Worm (Caenorhabditis elegans) whole organism, L4 larva: Measurements from ENCODE around the gene Y53G8AR.6.

Experiments
- D1046.2 ChIP-seq: fragments of 200-800 bp; sonication (Bioruptor generic); IDR thresholded peaks from 2 replicates; pipeline ENCODE4 v1.3.6; 2022; ENCODE audit warnings: missing genetic modification characterization, missing compliant biosample characterization
- F44E2.7 ChIP-seq: fragments of 200-800 bp; sonication (Bioruptor generic); IDR thresholded peaks from 2 replicates; pipeline ENCODE4 v2.1.2; 2022; ENCODE audit warnings: missing genetic modification characterization, missing compliant biosample characterization
- R02D3.7 ChIP-seq: fragments of 150-350 bp; sonication (generic microtip); optimal IDR thresholded peaks from 3 replicates; lab custom pipeline; 2014; ENCODE audit warnings: missing biosample characterization, missing genetic modification characterization
- T20F7.1 ChIP-seq: fragments of 200-800 bp; sonication (Bioruptor generic); optimal IDR thresholded peaks from 2 replicates; lab custom pipeline; 2018; ENCODE audit warnings: mild to moderate bottlenecking, missing genetic modification characterization, missing compliant biosample characterization
- T26A8.4 ChIP-seq: fragments of 200-800 bp; sonication (Bioruptor generic); IDR thresholded peaks from 2 replicates; pipeline ENCODE4 v1.3.6; 2022; ENCODE audit warnings: missing genetic modification characterization, missing compliant biosample characterization
- Y105C5A.15 ChIP-seq: fragments of 200-800 bp; sonication (Bioruptor generic); IDR thresholded peaks from 2 replicates; pipeline ENCODE4 v1.3.6; 2022; ENCODE audit warnings: missing genetic modification characterization, missing compliant biosample characterization
- Y5F2A.4 ChIP-seq: fragments of 200-800 bp; sonication (Bioruptor generic); optimal IDR thresholded peaks from 2 replicates; lab custom pipeline; 2018; ENCODE audit warnings: mild to moderate bottlenecking, missing genetic modification characterization, missing compliant biosample characterization
- ZK337.2 ChIP-seq: fragments of 200-800 bp; sonication (Bioruptor generic); IDR thresholded peaks from 2 replicates; pipeline ENCODE4 v1.3.6; 2022; ENCODE audit warnings: missing genetic modification reagents, missing genetic modification characterization, missing compliant biosample characterization
- arid-1 ChIP-seq: fragments of 200-800 bp; sonication (Bioruptor generic); conservative IDR thresholded peaks from 2 replicates; pipeline ENCODE4 v1.3.6; 2022; ENCODE audit warnings: missing genetic modification reagents, missing genetic modification characterization, missing compliant biosample characterization
- attf-4 ChIP-seq: sonication (generic microtip); optimal IDR thresholded peaks from 3 replicates; lab custom pipeline; 2017; ENCODE audit warnings: missing biosample characterization, missing genetic modification characterization
- ceh-20 ChIP-seq: fragments of 200-800 bp; sonication (Bioruptor generic); IDR thresholded peaks from 2 replicates; pipeline ENCODE4 v1.3.6; 2022; ENCODE audit warnings: missing genetic modification reagents, missing genetic modification characterization, missing compliant biosample characterization
- ceh-44 ChIP-seq: fragments of 200-800 bp; sonication (Bioruptor generic); IDR thresholded peaks from 2 replicates; pipeline ENCODE4 v1.3.6; 2022; ENCODE audit warnings: missing genetic modification reagents, missing genetic modification characterization, missing compliant biosample characterization
- ceh-62 ChIP-seq: sonication (generic microtip); optimal IDR thresholded peaks from 2 replicates; lab custom pipeline; 2017; ENCODE audit warnings: missing biosample characterization, missing genetic modification characterization
- ceh-82 ChIP-seq: sonication (generic microtip); optimal IDR thresholded peaks from 2 replicates; lab custom pipeline; 2017; ENCODE audit warnings: missing biosample characterization, missing genetic modification characterization
- ces-1 ChIP-seq: fragments of 150-350 bp; sonication (generic microtip); optimal IDR thresholded peaks from 4 replicates; lab custom pipeline; 2014; ENCODE audit warnings: missing biosample characterization, missing genetic modification reagents, missing genetic modification characterization
- daf-12 ChIP-seq: fragments of 150-350 bp; optimal IDR thresholded peaks from 2 replicates; lab custom pipeline; 2014; ENCODE audit warnings: missing biosample characterization, missing genetic modification reagents, missing genetic modification characterization
- daf-16 ChIP-seq, 3 experiments: sonication (generic microtip); optimal IDR thresholded peaks; 2 replicates each; lab custom pipeline; 2016 to 2017; ENCODE audit warnings: missing genetic modification characterization in 3 of 3, missing genetic modification reagents in 3 of 3, mild to moderate bottlenecking in 2 of 3, missing compliant biosample characterization in 2 of 3, missing biosample characterization in 1 of 3, moderate library complexity in 1 of 3
- dmd-6 ChIP-seq: fragments of 200-800 bp; sonication (Bioruptor generic); IDR thresholded peaks from 2 replicates; pipeline ENCODE4 v1.3.6; 2022; ENCODE audit warnings: missing genetic modification reagents, missing genetic modification characterization, missing compliant biosample characterization
- dmd-8 ChIP-seq: fragments of 200-800 bp; sonication (Bioruptor generic); IDR thresholded peaks from 2 replicates; pipeline ENCODE4 v1.3.6; 2022; ENCODE audit warnings: missing genetic modification characterization, missing compliant biosample characterization
- dmd-9 ChIP-seq: fragments of 200-800 bp; sonication (Bioruptor generic); IDR thresholded peaks from 2 replicates; pipeline ENCODE4 v1.3.6; 2022; ENCODE audit warnings: missing genetic modification reagents, missing genetic modification characterization, missing compliant biosample characterization
- dpl-1 ChIP-seq: fragments of 150-350 bp; optimal IDR thresholded peaks from 2 replicates; lab custom pipeline; 2014; ENCODE audit warnings: missing biosample characterization, missing genetic modification reagents, missing genetic modification characterization
- egl-27 ChIP-seq: sonication (generic microtip); optimal IDR thresholded peaks from 3 replicates; lab custom pipeline; 2017; ENCODE audit warnings: missing biosample characterization, missing genetic modification reagents, missing genetic modification characterization
- egl-43 ChIP-seq: fragments of 200-800 bp; sonication (Bioruptor generic); IDR thresholded peaks from 2 replicates; pipeline ENCODE4 v1.3.6; 2022; ENCODE audit warnings: missing genetic modification reagents, missing genetic modification characterization, missing compliant biosample characterization
- hif-1 ChIP-seq, 2 experiments: sonication (generic microtip); optimal IDR thresholded peaks; 2 replicates each; lab custom pipeline; 2016 to 2017; ENCODE audit warnings: missing compliant biosample characterization in 2 of 2, missing genetic modification characterization in 2 of 2, missing genetic modification reagents in 2 of 2, missing genotype in 2 of 2, mild to moderate bottlenecking in 1 of 2
- jun-1 ChIP-seq: fragments of 150-350 bp; optimal IDR thresholded peaks from 2 replicates; lab custom pipeline; 2014; ENCODE audit warnings: missing biosample characterization, missing genetic modification reagents, missing genetic modification characterization
- lim-7 ChIP-seq: fragments of 200-800 bp; sonication (Bioruptor generic); IDR thresholded peaks from 2 replicates; pipeline ENCODE4 v1.3.6; 2022; ENCODE audit warnings: missing genetic modification characterization, missing compliant biosample characterization
- lsy-2 ChIP-seq, 2 experiments: fragments of 150-350 bp in 1 of 2; sonication (generic microtip) in 1 of 2; optimal IDR thresholded peaks; 2 replicates each; lab custom pipeline; 2014 to 2017; ENCODE audit warnings: missing biosample characterization in 2 of 2, missing genetic modification characterization in 2 of 2
- madf-9 ChIP-seq: fragments of 200-800 bp; sonication (Bioruptor generic); conservative IDR thresholded peaks from 2 replicates; pipeline ENCODE4 v1.3.6; 2022; ENCODE audit warnings: missing genetic modification reagents, missing genetic modification characterization, missing compliant biosample characterization
- mdl-1 ChIP-seq, 2 experiments: fragments of 150-350 bp in 1 of 2; sonication (generic microtip) in 1 of 2; optimal IDR thresholded peaks; 2 replicates each; lab custom pipeline; 2014 to 2017; ENCODE audit warnings: missing biosample characterization in 2 of 2, missing genetic modification characterization in 2 of 2
- mxl-3 ChIP-seq: fragments of 200-800 bp; sonication (Bioruptor generic); optimal IDR thresholded peaks from 2 replicates; lab custom pipeline; 2018; ENCODE audit warnings: mild to moderate bottlenecking, missing genetic modification characterization, missing compliant biosample characterization
- nhr-10 ChIP-seq: fragments of 150-350 bp; optimal IDR thresholded peaks from 2 replicates; lab custom pipeline; 2014; ENCODE audit warnings: missing biosample characterization, missing genetic modification characterization
- nhr-111 ChIP-seq: fragments of 200-800 bp; sonication (Bioruptor generic); optimal IDR thresholded peaks from 2 replicates; lab custom pipeline; 2018; ENCODE audit warnings: mild to moderate bottlenecking, missing genetic modification characterization, missing compliant biosample characterization
- nhr-237 ChIP-seq: sonication (generic microtip); optimal IDR thresholded peaks from 2 replicates; lab custom pipeline; 2017; ENCODE audit warnings: missing biosample characterization, missing genetic modification characterization
- nhr-25 ChIP-seq: sonication (generic microtip); optimal IDR thresholded peaks from 2 replicates; lab custom pipeline; 2017; ENCODE audit warnings: missing genetic modification characterization, mild to moderate bottlenecking, missing compliant biosample characterization, antibody characterized with exemption, moderate library complexity, borderline replicate concordance; ENCODE audit not compliant: insufficient read depth
- nhr-48 ChIP-seq: sonication (generic microtip); optimal IDR thresholded peaks from 2 replicates; lab custom pipeline; 2016; ENCODE audit warnings: mild to moderate bottlenecking, missing genetic modification characterization, missing compliant biosample characterization
- nhr-77 ChIP-seq: fragments of 150-350 bp; optimal IDR thresholded peaks from 2 replicates; lab custom pipeline; 2014; ENCODE audit warnings: missing biosample characterization, missing genetic modification characterization
- pha-4 ChIP-seq, 2 experiments: fragments of 150-350 bp in 1 of 2; fragments of 200-800 bp in 1 of 2; sonication (Bioruptor generic) in 1 of 2; IDR thresholded peaks in 1 of 2; optimal IDR thresholded peaks in 1 of 2; 2 replicates each; pipeline versions ENCODE4 v1.3.6 to Lab custom; 2014 to 2022; ENCODE audit warnings: missing genetic modification characterization in 2 of 2, missing genetic modification reagents in 2 of 2, missing biosample characterization in 1 of 2, missing compliant biosample characterization in 1 of 2
- rbr-2 ChIP-seq: sonication (generic microtip); optimal IDR thresholded peaks from 2 replicates; lab custom pipeline; 2016; ENCODE audit warnings: missing genotype, missing genetic modification characterization, missing compliant biosample characterization
- saeg-2 ChIP-seq: fragments of 200-800 bp; sonication (Bioruptor generic); IDR thresholded peaks from 2 replicates; pipeline ENCODE4 v1.3.6; 2022; ENCODE audit warnings: missing genetic modification reagents, missing genetic modification characterization, missing compliant biosample characterization
- skn-1 ChIP-seq: fragments of 150-350 bp; optimal IDR thresholded peaks from 2 replicates; lab custom pipeline; 2014; ENCODE audit warnings: missing biosample characterization, missing genetic modification characterization
- snpc-4 ChIP-seq: fragments of 150-350 bp; optimal IDR thresholded peaks from 2 replicates; lab custom pipeline; 2014; ENCODE audit warnings: missing biosample characterization, missing genetic modification characterization
- spr-1 ChIP-seq: sonication (generic microtip); optimal IDR thresholded peaks from 2 replicates; lab custom pipeline; 2016; ENCODE audit warnings: mild to moderate bottlenecking, missing genetic modification characterization, missing compliant biosample characterization
- tra-1 ChIP-seq: fragments of 200-800 bp; sonication (Bioruptor generic); IDR thresholded peaks from 2 replicates; pipeline ENCODE4 v1.3.6; 2022; ENCODE audit warnings: missing genetic modification reagents, missing genetic modification characterization, missing compliant biosample characterization
- unc-130 ChIP-seq: sonication (generic microtip); optimal IDR thresholded peaks from 2 replicates; lab custom pipeline; 2016; ENCODE audit warnings: missing genetic modification reagents, missing genetic modification characterization, missing compliant biosample characterization
- unc-39 ChIP-seq: sonication (generic microtip); optimal IDR thresholded peaks from 2 replicates; lab custom pipeline; 2017; ENCODE audit warnings: missing biosample characterization, missing genetic modification characterization
- vab-7 ChIP-seq: fragments of 200-800 bp; sonication (Bioruptor generic); IDR thresholded peaks from 2 replicates; pipeline ENCODE4 v1.3.6; 2022; ENCODE audit warnings: missing genetic modification reagents, missing genetic modification characterization, missing compliant biosample characterization
- zag-1 ChIP-seq: fragments of 150-350 bp; optimal IDR thresholded peaks from 2 replicates; lab custom pipeline; 2014; ENCODE audit warnings: missing biosample characterization, missing genetic modification characterization
- zfp-2 ChIP-seq: sonication (generic microtip); optimal IDR thresholded peaks from 2 replicates; lab custom pipeline; 2016; ENCODE audit warnings: mild to moderate bottlenecking, missing genetic modification characterization, missing compliant biosample characterization
- zfp-3 ChIP-seq: fragments of 200-800 bp; sonication (Bioruptor generic); conservative IDR thresholded peaks from 2 replicates; pipeline ENCODE4 v1.3.6; 2022; ENCODE audit warnings: missing genetic modification reagents, missing genetic modification characterization, missing compliant biosample characterization
- zip-2 ChIP-seq: fragments of 150-350 bp; optimal IDR thresholded peaks from 2 replicates; lab custom pipeline; 2014; ENCODE audit warnings: missing biosample characterization, missing genetic modification characterization
- ztf-7 ChIP-seq: fragments of 150-350 bp; optimal IDR thresholded peaks from 2 replicates; lab custom pipeline; 2014; ENCODE audit warnings: missing biosample characterization, missing genetic modification characterization

Y53G8AR.6 gene

DNA sequence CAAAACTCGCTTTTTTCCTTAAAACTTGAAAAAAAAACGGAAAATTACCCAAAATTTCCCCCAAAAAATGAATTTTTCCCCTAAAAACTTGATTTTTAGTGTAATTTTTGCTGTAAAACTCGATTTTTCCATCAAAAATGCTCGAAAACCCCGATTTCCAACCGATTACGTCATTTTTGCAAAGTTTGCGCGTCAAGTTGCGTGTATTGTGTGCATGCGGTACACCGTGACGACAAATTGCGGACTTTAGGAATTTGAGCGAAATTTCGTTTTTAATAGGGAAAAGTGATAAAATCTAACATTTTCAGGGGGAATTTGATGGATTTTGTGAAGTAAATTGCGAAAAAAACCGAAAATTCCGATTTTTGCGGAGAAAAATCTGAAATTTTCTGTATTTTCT lies 29.4 kb downstream of the Y53G8AR.6 start (continued):
- 0 out of 2 replicates have a peak, but pooled peaks have one; percentile 38 for TF ChIP-seq zfp-3 (GFP tag; lab: Robert Waterston, UW)
- TF ChIP-seq daf-16 (GFP tag; optimal IDR thresholded peaks at IDR 0.05; lab: Kevin White, UChicago), result no peak
- TF ChIP-seq daf-16 (tag; optimal IDR thresholded peaks at IDR 0.05; lab: Kevin White, UChicago), result no peak
- no peak for TF ChIP-seq daf-12 (tag; lab: Kevin White, UChicago)
- no peak for TF ChIP-seq ZK337.2 (GFP tag; lab: Robert Waterston, UW)
- TF ChIP-seq vab-7 (GFP tag; lab: Robert Waterston, UW), result 0 out of 2 replicates have a peak, but pooled peaks have one; percentile 23
- TF ChIP-seq snpc-4 (tag; lab: Kevin White, UChicago), result no peak
- TF ChIP-seq rbr-2 (tag; lab: Kevin White, UChicago), result peak; percentile 15
- TF ChIP-seq dmd-8 (GFP tag; lab: Robert Waterston, UW), result no peak
- TF ChIP-seq zag-1 (tag; lab: Kevin White, UChicago), result no peak
- peak in 1 of 2 experiments; percentile 88 for TF ChIP-seq lsy-2 (tag; optimal IDR thresholded peaks at IDR 0.05; lab: Kevin White, UChicago)
- TF ChIP-seq egl-27, result no peak
- no peak for TF ChIP-seq saeg-2
- TF ChIP-seq skn-1 (tag; lab: Kevin White, UChicago), result no peak
- TF ChIP-seq hif-1 (tag; optimal IDR thresholded peaks at IDR 0.05; lab: Kevin White, UChicago), result peak in 1 of 2 experiments; percentile 2
- no peak for TF ChIP-seq zip-2 (tag; lab: Kevin White, UChicago)
- TF ChIP-seq jun-1 (tag; lab: Kevin White, UChicago), result no peak
- TF ChIP-seq ceh-62 (tag; lab: Kevin White, UChicago), result no peak
- no peak for TF ChIP-seq lim-7
- TF ChIP-seq attf-4, result no peak
- TF ChIP-seq unc-130 (GFP tag; lab: Kevin White, UChicago), result no peak
- no peak for TF ChIP-seq nhr-111 (GFP tag; lab: Kevin White, UChicago)
- TF ChIP-seq pha-4 (GFP tag; IDR thresholded peaks at IDR 0.05; lab: Robert Waterston, UW), result no peak
- TF ChIP-seq pha-4 (tag; optimal IDR thresholded peaks at IDR 0.05; lab: Kevin White, UChicago), result no peak
- TF ChIP-seq madf-9, result no peak
- TF ChIP-seq D1046.2, result no peak
- no peak for TF ChIP-seq T26A8.4 (GFP tag; lab: Robert Waterston, UW)
- no peak for TF ChIP-seq ceh-82 (tag; lab: Kevin White, UChicago)
- no peak for TF ChIP-seq dmd-9 (GFP tag; lab: Robert Waterston, UW)
- no peak for TF ChIP-seq Y5F2A.4 (GFP tag; lab: Kevin White, UChicago)
- no peak for TF ChIP-seq ceh-20 (GFP tag; lab: Robert Waterston, UW)
- TF ChIP-seq R02D3.7 (tag; lab: Kevin White, UChicago), result no peak
- TF ChIP-seq mdl-1 (tag; optimal IDR thresholded peaks at IDR 0.05; lab: Kevin White, UChicago), result no peak
- TF ChIP-seq dmd-6 (GFP tag; lab: Robert Waterston, UW), result no peak
- TF ChIP-seq nhr-237 (tag; lab: Kevin White, UChicago), result no peak
- TF ChIP-seq tra-1 (GFP tag; lab: Robert Waterston, UW), result no peak
- peak; percentile 8 for TF ChIP-seq spr-1 (tag; lab: Kevin White, UChicago)
- no peak for TF ChIP-seq zfp-2 (tag; lab: Kevin White, UChicago)
- TF ChIP-seq Y105C5A.15 (GFP tag; lab: Robert Waterston, UW), result no peak
- TF ChIP-seq egl-43 (GFP tag; lab: Robert Waterston, UW), result no peak
- TF ChIP-seq arid-1 (GFP tag; lab: Robert Waterston, UW), result peak; percentile 34; the same call in 1 of the 2 replicates
- no peak for TF ChIP-seq ceh-44 (GFP tag; lab: Robert Waterston, UW)
- TF ChIP-seq T20F7.1 (GFP tag; lab: Kevin White, UChicago), result peak; percentile 59
- no peak for TF ChIP-seq mxl-3 (GFP tag; lab: Kevin White, UChicago)
- TF ChIP-seq nhr-48, result no peak
- no peak for TF ChIP-seq F44E2.7 (GFP tag; lab: Robert Waterston, UW)
- TF ChIP-seq nhr-77, result peak; percentile 50
- peak; percentile 70 for TF ChIP-seq dpl-1 (GFP tag; lab: Kevin White, UChicago)
- no peak for TF ChIP-seq nhr-25 (tag; lab: Kevin White, UChicago)
- TF ChIP-seq ces-1 (GFP tag; lab: Kevin White, UChicago), result no peak
- no peak for TF ChIP-seq unc-39
- TF ChIP-seq nhr-10 (tag; lab: Kevin White, UChicago), result no peak
- TF ChIP-seq ztf-7 (tag; lab: Kevin White, UChicago), result peak; percentile 44
